Worm (Caenorhabditis elegans): ENCODE data around the gene srsx-39.

ce11 chrV:15259904-15260303 is 3.3 kb upstream of the srsx-39 start, which contains the start of gene M01B2.8:
- TF ChIP-seq pqm-1 (tag; optimal IDR thresholded peaks at IDR 0.05): no peak
- no peak for TF ChIP-seq nhr-12 (tag; optimal IDR thresholded peaks at IDR 0.05)
- TF ChIP-seq dpl-1 (GFP tag; optimal IDR thresholded peaks at IDR 0.05): no peak
- TF ChIP-seq lin-35 (GFP tag; optimal IDR thresholded peaks at IDR 0.05): no peak
- no peak for TF ChIP-seq pag-3 (tag; optimal IDR thresholded peaks at IDR 0.05; ENCODE audit: borderline replicate concordance, insufficient read depth)
- TF ChIP-seq ceh-90 (tag; optimal IDR thresholded peaks at IDR 0.05): no peak
- TF ChIP-seq nhr-90 (tag; optimal IDR thresholded peaks at IDR 0.05; ENCODE audit: poor library complexity): no peak
- no peak for TF ChIP-seq C34B4.2 (tag; optimal IDR thresholded peaks at IDR 0.05)
- no peak for TF ChIP-seq hlh-17 (GFP tag; optimal IDR thresholded peaks at IDR 0.05; ENCODE audit: borderline replicate concordance)
- no peak for TF ChIP-seq nhr-76 (tag; optimal IDR thresholded peaks at IDR 0.05)

Data from whole organism, L1 larva.